Worm (Caenorhabditis elegans) whole organism, L1 larva: ENCODE measurements around the gene M02E1.1.

ENCODE experiments used
- C16A3.4 ChIP-seq: fragments of 150-350 bp; optimal IDR thresholded peaks from 2 replicates; lab custom pipeline; 2014; ENCODE audit warnings: missing biosample characterization, missing genetic modification characterization
- C34B4.2 ChIP-seq: sonication (generic microtip); optimal IDR thresholded peaks from 2 replicates; lab custom pipeline; 2017; ENCODE audit warnings: mild to moderate bottlenecking, missing genetic modification characterization, missing compliant biosample characterization
- Y116A8C.19 ChIP-seq: sonication (generic microtip); optimal IDR thresholded peaks from 2 replicates; lab custom pipeline; 2016; ENCODE audit warnings: missing compliant biosample characterization, missing genetic modification characterization, borderline replicate concordance
- aha-1 ChIP-seq: fragments of 150-350 bp; optimal IDR thresholded peaks from 2 replicates; lab custom pipeline; 2014; ENCODE audit warnings: missing biosample characterization, missing genetic modification characterization
- alr-1 ChIP-seq: fragments of 200-800 bp; sonication (Bioruptor generic); optimal IDR thresholded peaks from 2 replicates; lab custom pipeline; 2018; ENCODE audit warnings: borderline replicate concordance, mild to moderate bottlenecking, missing genetic modification characterization, missing compliant biosample characterization
- aly-2 ChIP-seq: fragments of 150-350 bp; optimal IDR thresholded peaks from 2 replicates; lab custom pipeline; 2014; ENCODE audit warnings: missing biosample characterization, missing genetic modification characterization
- ceh-8 ChIP-seq: fragments of 200-800 bp; sonication (Bioruptor generic); optimal IDR thresholded peaks from 2 replicates; lab custom pipeline; 2018; ENCODE audit warnings: mild to moderate bottlenecking, missing genetic modification characterization, moderate library complexity, missing compliant biosample characterization
- ceh-82 ChIP-seq, 3 experiments: fragments of 150-350 bp in 1 of 3; sonication (generic microtip) in 2 of 3; optimal IDR thresholded peaks; 2 replicates each; lab custom pipeline; 2014 to 2017; ENCODE audit warnings: missing biosample characterization in 3 of 3, missing genetic modification characterization in 3 of 3
- ceh-90 ChIP-seq: sonication (generic microtip); optimal IDR thresholded peaks from 2 replicates; lab custom pipeline; 2016; ENCODE audit warnings: missing genetic modification characterization, missing compliant biosample characterization
- dpl-1 ChIP-seq, 3 experiments: fragments of 150-350 bp in 2 of 3; sonication (generic microtip) in 1 of 3; optimal IDR thresholded peaks; 2 replicates each; lab custom pipeline; 2014 to 2017; ENCODE audit warnings: missing biosample characterization in 3 of 3, missing genetic modification characterization in 3 of 3, missing genetic modification reagents in 3 of 3
- dsc-1 ChIP-seq: sonication (generic microtip); optimal IDR thresholded peaks from 2 replicates; lab custom pipeline; 2016; ENCODE audit warnings: mild to moderate bottlenecking, missing genetic modification characterization, missing compliant biosample characterization
- efl-1 ChIP-seq, 4 experiments: fragments of 150-350 bp; optimal IDR thresholded peaks in 3 of 4; peaks in 1 of 4; 1 replicate in 1 of 4; 2 replicates in 3 of 4; lab custom pipeline; 2014; ENCODE audit warnings: missing biosample characterization in 2 of 4, missing genetic modification characterization in 2 of 4, missing genetic modification reagents in 2 of 4
- efl-3 ChIP-seq: fragments of 200-800 bp; sonication (Bioruptor generic); optimal IDR thresholded peaks from 2 replicates; lab custom pipeline; 2018; ENCODE audit warnings: mild to moderate bottlenecking, missing genetic modification characterization, missing compliant biosample characterization
- egl-27 ChIP-seq, 2 experiments: fragments of 150-350 bp in 1 of 2; sonication (generic microtip); optimal IDR thresholded peaks; 3 replicates each; lab custom pipeline; 2017 to 2018; ENCODE audit warnings: missing biosample characterization in 2 of 2, missing genetic modification characterization in 2 of 2, missing genetic modification reagents in 2 of 2
- elt-3 ChIP-seq, 6 experiments: fragments of 150-350 bp in 1 of 6; sonication (generic microtip); optimal IDR thresholded peaks; 2 replicates each; lab custom pipeline; 2017 to 2018; ENCODE audit warnings: missing biosample characterization in 6 of 6, missing genetic modification characterization in 6 of 6, inconsistent platforms in 1 of 6
- ets-5 ChIP-seq: fragments of 200-800 bp; sonication (Bioruptor generic); IDR thresholded peaks from 2 replicates; pipeline ENCODE4 v1.3.6; 2022; ENCODE audit warnings: missing genetic modification characterization, missing compliant biosample characterization
- fkh-4 ChIP-seq: sonication (generic microtip); optimal IDR thresholded peaks from 2 replicates; lab custom pipeline; 2016; ENCODE audit warnings: missing compliant biosample characterization, missing genetic modification characterization, borderline replicate concordance
- grh-1 ChIP-seq: fragments of 200-800 bp; sonication (Bioruptor generic); IDR thresholded peaks from 2 replicates; pipeline ENCODE4 v1.3.6; 2022; ENCODE audit warnings: missing genetic modification reagents, missing genetic modification characterization, missing compliant biosample characterization
- hlh-17 ChIP-seq: fragments of 200-800 bp; sonication (Bioruptor generic); optimal IDR thresholded peaks from 2 replicates; lab custom pipeline; 2018; ENCODE audit warnings: missing genetic modification characterization, mild to moderate bottlenecking, missing compliant biosample characterization, moderate library complexity, borderline replicate concordance
- hlh-4 ChIP-seq: sonication (generic microtip); optimal IDR thresholded peaks from 2 replicates; lab custom pipeline; 2016; ENCODE audit warnings: mild to moderate bottlenecking, missing genetic modification characterization, missing compliant biosample characterization
- hpl-2 ChIP-seq: fragments of 150-350 bp; optimal IDR thresholded peaks from 2 replicates; lab custom pipeline; 2014; ENCODE audit warnings: missing biosample characterization, missing genetic modification reagents, missing genetic modification characterization
- irx-1 ChIP-seq: sonication (generic microtip); optimal IDR thresholded peaks from 2 replicates; lab custom pipeline; 2016; ENCODE audit warnings: missing genetic modification characterization, missing compliant biosample characterization
- isw-1 ChIP-seq: fragments of 200-800 bp; sonication (Bioruptor generic); IDR thresholded peaks from 2 replicates; pipeline ENCODE4 v1.3.6; 2022; ENCODE audit warnings: missing genetic modification characterization, missing compliant biosample characterization
- jun-1 ChIP-seq: fragments of 150-350 bp; optimal IDR thresholded peaks from 2 replicates; lab custom pipeline; 2014; ENCODE audit warnings: missing biosample characterization, missing genetic modification reagents, missing genetic modification characterization
- lin-13 ChIP-seq: fragments of 150-350 bp; optimal IDR thresholded peaks from 2 replicates; lab custom pipeline; 2014; ENCODE audit warnings: missing biosample characterization, missing genetic modification reagents, missing genetic modification characterization
- lin-14 ChIP-seq: fragments of 200-800 bp; sonication (Bioruptor generic); optimal IDR thresholded peaks from 2 replicates; lab custom pipeline; 2018; ENCODE audit warnings: mild to moderate bottlenecking, missing genetic modification characterization, moderate library complexity, missing compliant biosample characterization
- lin-15B ChIP-seq: fragments of 150-350 bp; sonication (generic microtip); optimal IDR thresholded peaks from 3 replicates; lab custom pipeline; 2014; ENCODE audit warnings: missing biosample characterization, missing genetic modification characterization
- lin-39 ChIP-seq: fragments of 150-350 bp; optimal IDR thresholded peaks from 2 replicates; lab custom pipeline; 2014; ENCODE audit warnings: missing biosample characterization, missing genetic modification reagents, missing genetic modification characterization
- lsy-2 ChIP-seq, 2 experiments: fragments of 150-350 bp; optimal IDR thresholded peaks; 2 replicates each; lab custom pipeline; 2014; ENCODE audit warnings: missing biosample characterization in 2 of 2, missing genetic modification characterization in 2 of 2
- mef-2 ChIP-seq: fragments of 150-350 bp; optimal IDR thresholded peaks from 2 replicates; lab custom pipeline; 2014; ENCODE audit warnings: missing biosample characterization, missing genetic modification characterization
- mep-1 ChIP-seq: fragments of 150-350 bp; optimal IDR thresholded peaks from 2 replicates; lab custom pipeline; 2014; ENCODE audit warnings: missing biosample characterization, missing genetic modification characterization
- nhr-11 ChIP-seq: fragments of 150-350 bp; optimal IDR thresholded peaks from 2 replicates; lab custom pipeline; 2014; ENCODE audit warnings: missing biosample characterization, missing genetic modification characterization
- nhr-12 ChIP-seq: sonication (generic microtip); optimal IDR thresholded peaks from 2 replicates; lab custom pipeline; 2017; ENCODE audit warnings: missing biosample characterization, missing genetic modification characterization
- nhr-237 ChIP-seq: fragments of 150-350 bp; optimal IDR thresholded peaks from 2 replicates; lab custom pipeline; 2014; ENCODE audit warnings: missing biosample characterization, missing genetic modification characterization
- nhr-28 ChIP-seq: fragments of 150-350 bp; optimal IDR thresholded peaks from 2 replicates; lab custom pipeline; 2014; ENCODE audit warnings: missing biosample characterization, missing genetic modification characterization
- nhr-47 ChIP-seq: sonication (generic microtip); optimal IDR thresholded peaks from 2 replicates; lab custom pipeline; 2016; ENCODE audit warnings: mild to moderate bottlenecking, missing genetic modification characterization, moderate library complexity, missing compliant biosample characterization
- nhr-77 ChIP-seq: fragments of 150-350 bp; optimal IDR thresholded peaks from 2 replicates; lab custom pipeline; 2014; ENCODE audit warnings: missing biosample characterization, missing genetic modification characterization
- nhr-84 ChIP-seq: sonication (generic microtip); optimal IDR thresholded peaks from 2 replicates; lab custom pipeline; 2017; ENCODE audit warnings: missing biosample characterization, missing genetic modification characterization
- nhr-85 ChIP-seq: sonication (generic microtip); peaks from one replicate; lab custom pipeline; 2016; ENCODE audit warnings: missing genetic modification characterization, inconsistent platforms, missing compliant biosample characterization
- nhr-90 ChIP-seq: sonication (generic microtip); optimal IDR thresholded peaks from 2 replicates; lab custom pipeline; 2016; ENCODE audit warnings: mild to moderate bottlenecking, missing genetic modification characterization, missing compliant biosample characterization; ENCODE audit not compliant: poor library complexity
- pax-3 ChIP-seq: fragments of 200-800 bp; sonication (Bioruptor generic); optimal IDR thresholded peaks from 2 replicates; lab custom pipeline; 2018; ENCODE audit warnings: mild to moderate bottlenecking, missing genetic modification characterization, moderate library complexity, missing compliant biosample characterization
- pqm-1 ChIP-seq: sonication (generic microtip); optimal IDR thresholded peaks from 3 replicates; lab custom pipeline; 2017; ENCODE audit warnings: missing biosample characterization, missing genetic modification characterization
- rnt-1 ChIP-seq: sonication (generic microtip); optimal IDR thresholded peaks from 2 replicates; lab custom pipeline; 2016; ENCODE audit warnings: mild to moderate bottlenecking, missing genetic modification characterization, moderate library complexity, missing compliant biosample characterization
- snu-23 ChIP-seq: sonication (generic microtip); optimal IDR thresholded peaks from 2 replicates; lab custom pipeline; 2016; ENCODE audit warnings: missing genetic modification characterization, missing compliant biosample characterization
- sox-4 ChIP-seq: sonication (generic microtip); optimal IDR thresholded peaks from 2 replicates; lab custom pipeline; 2016; ENCODE audit warnings: missing genetic modification characterization, missing compliant biosample characterization
- sptf-1 ChIP-seq: fragments of 150-350 bp; optimal IDR thresholded peaks from 2 replicates; lab custom pipeline; 2014; ENCODE audit warnings: missing biosample characterization, missing genetic modification characterization
- swsn-7 ChIP-seq: sonication (generic microtip); optimal IDR thresholded peaks from 2 replicates; lab custom pipeline; 2016; ENCODE audit warnings: missing genetic modification characterization, missing compliant biosample characterization
- tlp-1 ChIP-seq: fragments of 150-350 bp; optimal IDR thresholded peaks from 2 replicates; lab custom pipeline; 2014; ENCODE audit warnings: missing biosample characterization, missing genetic modification characterization
- unc-62 ChIP-seq: fragments of 150-350 bp; optimal IDR thresholded peaks from 2 replicates; lab custom pipeline; 2014; ENCODE audit warnings: missing biosample characterization, missing genetic modification reagents, missing genetic modification characterization
- unc-86 ChIP-seq: sonication (generic microtip); optimal IDR thresholded peaks from 2 replicates; lab custom pipeline; 2016; ENCODE audit warnings: missing genetic modification characterization, missing compliant biosample characterization
- vab-15 ChIP-seq: sonication (generic microtip); optimal IDR thresholded peaks from 2 replicates; lab custom pipeline; 2017; ENCODE audit warnings: missing genotype, mild to moderate bottlenecking, missing genetic modification characterization, missing compliant biosample characterization
- xbp-1 ChIP-seq: sonication (generic microtip); optimal IDR thresholded peaks from 2 replicates; lab custom pipeline; 2016; ENCODE audit warnings: missing genetic modification characterization, missing compliant biosample characterization
- zag-1 ChIP-seq: fragments of 150-350 bp; optimal IDR thresholded peaks from 2 replicates; lab custom pipeline; 2014; ENCODE audit warnings: missing biosample characterization, missing genetic modification characterization

Gene M02E1.1

ce11 chrX:382692-383091 is 56.8 kb downstream of the M02E1.1 start, which contains the start of gene ife-2 (continued):
- no peak for TF ChIP-seq ceh-90 (tag; lab: Kevin White, UChicago)
- peak; percentile 21 to 65 (median 40) for TF ChIP-seq ceh-82 (tag; optimal IDR thresholded peaks at IDR 0.05; lab: Kevin White, UChicago)
- no peak for TF ChIP-seq zag-1
- no peak for TF ChIP-seq sox-4 (tag; lab: Kevin White, UChicago)
- no peak for TF ChIP-seq pqm-1 (tag; lab: Kevin White, UChicago)
- TF ChIP-seq tlp-1 = no peak
- no peak for TF ChIP-seq vab-15 (tag; lab: Kevin White, UChicago)
- no peak for TF ChIP-seq irx-1
- peak; percentile 34 for TF ChIP-seq dsc-1
- peak; percentile 77 for TF ChIP-seq C16A3.4
- TF ChIP-seq nhr-28 (tag; lab: Kevin White, UChicago) = no peak
- TF ChIP-seq mep-1 = peak; percentile 90
- no peak for TF ChIP-seq pax-3 (tag; lab: Kevin White, UChicago)
- no peak for TF ChIP-seq nhr-12
- TF ChIP-seq hpl-2 (GFP tag; lab: Kevin White, UChicago) = no peak
- peak; percentile 45 for TF ChIP-seq mef-2 (tag; lab: Kevin White, UChicago)
- TF ChIP-seq lin-15B (tag; lab: Kevin White, UChicago) = no peak
- peak; percentile 52 to 58 for TF ChIP-seq efl-1 (optimal IDR thresholded peaks at IDR 0.05; lab: Kevin White, UChicago)
- peak; percentile 51 to 94 for TF ChIP-seq efl-1 (GFP tag; optimal IDR thresholded peaks at IDR 0.05 in 1 of 2; lab: Kevin White, UChicago)
- no peak for TF ChIP-seq ets-5 (GFP tag; lab: Robert Waterston, UW)
- TF ChIP-seq alr-1 (tag; lab: Kevin White, UChicago) = no peak
- no peak for TF ChIP-seq nhr-11 (tag; lab: Kevin White, UChicago)
- TF ChIP-seq nhr-90 = peak; percentile 75
- TF ChIP-seq egl-27 (tag; optimal IDR thresholded peaks at IDR 0.05; lab: Kevin White, UChicago) = no peak
- peak; percentile 74 for TF ChIP-seq nhr-85 (tag; lab: Kevin White, UChicago)
- TF ChIP-seq ceh-8 = no peak
- no peak for TF ChIP-seq lin-14 (GFP tag; lab: Kevin White, UChicago)
- TF ChIP-seq hlh-17 (GFP tag; lab: Kevin White, UChicago) = no peak
- 0 out of 2 replicates have a peak, but pooled peaks have one; percentile 10 for TF ChIP-seq grh-1 (GFP tag; lab: Robert Waterston, UW)
- TF ChIP-seq lin-13 (GFP tag; lab: Kevin White, UChicago) = no peak
- TF ChIP-seq jun-1 = peak; percentile 54
- peak; percentile 50 for TF ChIP-seq unc-86 (tag; lab: Kevin White, UChicago)
- TF ChIP-seq aha-1 (tag; lab: Kevin White, UChicago) = no peak
- TF ChIP-seq nhr-77 (tag; lab: Kevin White, UChicago) = peak; percentile 7
- peak in 1 of 6 experiments; percentile 47 for TF ChIP-seq elt-3 (tag; optimal IDR thresholded peaks at IDR 0.05; lab: Kevin White, UChicago)
- peak; percentile 60 for TF ChIP-seq rnt-1 (tag; lab: Kevin White, UChicago)
- no peak for TF ChIP-seq nhr-84 (tag; lab: Kevin White, UChicago)
- no peak for TF ChIP-seq aly-2 (tag; lab: Kevin White, UChicago)
- TF ChIP-seq sptf-1 (tag; lab: Kevin White, UChicago) = no peak
- no peak for TF ChIP-seq nhr-237 (tag; lab: Kevin White, UChicago)
- no peak for TF ChIP-seq hlh-4 (tag; lab: Kevin White, UChicago)
- no peak for TF ChIP-seq lin-39 (tag; lab: Kevin White, UChicago)
- TF ChIP-seq efl-3 (GFP tag; lab: Kevin White, UChicago) = no peak
- peak; percentile 70 to 75 for TF ChIP-seq lsy-2 (tag; optimal IDR thresholded peaks at IDR 0.05; lab: Kevin White, UChicago)
- TF ChIP-seq nhr-47 (tag; lab: Kevin White, UChicago) = peak; percentile 76
- no peak for TF ChIP-seq Y116A8C.19 (tag; lab: Kevin White, UChicago)
- no peak for TF ChIP-seq unc-62 (GFP tag; lab: Kevin White, UChicago)
- peak; percentile 69 for TF ChIP-seq xbp-1
- no peak for TF ChIP-seq isw-1 (GFP tag; lab: Robert Waterston, UW)
- TF ChIP-seq dpl-1 (GFP tag; optimal IDR thresholded peaks at IDR 0.05; lab: Kevin White, UChicago) = peak; percentile 55 to 78 (median 76)
- TF ChIP-seq fkh-4 (tag; lab: Kevin White, UChicago) = no peak
- peak; percentile 88 for TF ChIP-seq snu-23 (GFP tag; lab: Kevin White, UChicago)
- TF ChIP-seq C34B4.2 (tag; lab: Kevin White, UChicago) = no peak
- peak; percentile 74 for TF ChIP-seq swsn-7 (tag; lab: Kevin White, UChicago)
